Worm (Caenorhabditis elegans) whole organism, mixed stage, embryonic: ENCODE measurements around the gene sri-40.

Experiments used
- M03D4.4 ChIP-seq: sonication (generic microtip); optimal IDR thresholded peaks from 2 replicates; lab custom pipeline; 2017; ENCODE audit warnings: mild to moderate bottlenecking, missing genetic modification characterization, missing compliant biosample characterization
- bed-3 ChIP-seq: fragments of 200-800 bp; sonication (Bioruptor generic); optimal IDR thresholded peaks from 3 replicates; lab custom pipeline; 2018; ENCODE audit warnings: mild to moderate bottlenecking, missing genetic modification characterization, moderate library complexity, missing compliant biosample characterization
- blmp-1 ChIP-seq: fragments of 150-350 bp; optimal IDR thresholded peaks from 2 replicates; lab custom pipeline; 2014; ENCODE audit warnings: missing biosample characterization, missing genetic modification characterization
- ceh-39 ChIP-seq: fragments of 150-350 bp; optimal IDR thresholded peaks from 2 replicates; lab custom pipeline; 2014; ENCODE audit warnings: missing biosample characterization, missing genetic modification characterization
- ceh-43 ChIP-seq: fragments of 200-800 bp; sonication (Bioruptor generic); optimal IDR thresholded peaks from 2 replicates; lab custom pipeline; 2018; ENCODE audit warnings: mild to moderate bottlenecking, missing genetic modification characterization, moderate library complexity, missing compliant biosample characterization
- ceh-83 ChIP-seq: fragments of 200-800 bp; sonication (Bioruptor generic); optimal IDR thresholded peaks from 2 replicates; lab custom pipeline; 2018; ENCODE audit warnings: mild to moderate bottlenecking, missing genetic modification characterization, missing compliant biosample characterization
- ces-1 ChIP-seq: fragments of 150-350 bp; optimal IDR thresholded peaks from 2 replicates; lab custom pipeline; 2014; ENCODE audit warnings: missing biosample characterization, missing genetic modification reagents, missing genetic modification characterization
- cnd-1 ChIP-seq: fragments of 200-800 bp; sonication (Bioruptor generic); optimal IDR thresholded peaks from 2 replicates; lab custom pipeline; 2018; ENCODE audit warnings: mild to moderate bottlenecking, missing genetic modification characterization, missing compliant biosample characterization
- drap-1 ChIP-seq: fragments of 200-800 bp; sonication (Bioruptor generic); optimal IDR thresholded peaks from 3 replicates; lab custom pipeline; 2018; ENCODE audit warnings: mild to moderate bottlenecking, missing genetic modification characterization, missing compliant biosample characterization
- elt-1 ChIP-seq: sonication (generic microtip); optimal IDR thresholded peaks from 2 replicates; lab custom pipeline; 2017; ENCODE audit warnings: missing genetic modification characterization, mild to moderate bottlenecking, missing compliant biosample characterization, antibody characterized with exemption, moderate library complexity, borderline replicate concordance; ENCODE audit not compliant: insufficient read depth
- elt-3 ChIP-seq: fragments of 150-350 bp; optimal IDR thresholded peaks from 2 replicates; lab custom pipeline; 2014; ENCODE audit warnings: missing biosample characterization, missing genetic modification characterization
- flh-1 ChIP-seq: fragments of 200-800 bp; sonication (Bioruptor generic); optimal IDR thresholded peaks from 2 replicates; lab custom pipeline; 2018; ENCODE audit warnings: mild to moderate bottlenecking, missing genetic modification characterization, moderate library complexity, missing compliant biosample characterization
- hlh-1 ChIP-seq: fragments of 150-350 bp; optimal IDR thresholded peaks from 2 replicates; lab custom pipeline; 2014; ENCODE audit warnings: missing biosample characterization, missing genetic modification reagents, missing genetic modification characterization
- lin-13 ChIP-seq: fragments of 150-350 bp; optimal IDR thresholded peaks from 2 replicates; lab custom pipeline; 2014; ENCODE audit warnings: missing biosample characterization, missing genetic modification characterization
- lin-32 ChIP-seq: fragments of 200-800 bp; sonication (Bioruptor generic); optimal IDR thresholded peaks from 2 replicates; lab custom pipeline; 2018; ENCODE audit warnings: mild to moderate bottlenecking, missing genetic modification characterization, missing compliant biosample characterization
- lsy-2 ChIP-seq: fragments of 150-350 bp; optimal IDR thresholded peaks from 2 replicates; lab custom pipeline; 2014; ENCODE audit warnings: missing biosample characterization, missing genetic modification characterization
- mab-5 ChIP-seq: fragments of 150-350 bp; optimal IDR thresholded peaks from 2 replicates; lab custom pipeline; 2014; ENCODE audit warnings: missing biosample characterization, missing genetic modification characterization
- mep-1 ChIP-seq: fragments of 150-350 bp; optimal IDR thresholded peaks from 2 replicates; lab custom pipeline; 2017; ENCODE audit warnings: missing biosample characterization, missing genetic modification reagents, missing genetic modification characterization, inconsistent platforms
- mls-2 ChIP-seq: sonication (generic microtip); optimal IDR thresholded peaks from 2 replicates; lab custom pipeline; 2016; ENCODE audit warnings: mild to moderate bottlenecking, missing genetic modification characterization, moderate library complexity, missing compliant biosample characterization
- nhr-12 ChIP-seq: fragments of 150-350 bp; optimal IDR thresholded peaks from 2 replicates; lab custom pipeline; 2014; ENCODE audit warnings: missing biosample characterization, missing genetic modification characterization
- nhr-237 ChIP-seq: fragments of 150-350 bp; optimal IDR thresholded peaks from 2 replicates; lab custom pipeline; 2014; ENCODE audit warnings: missing biosample characterization, missing genetic modification characterization
- nhr-28 ChIP-seq: fragments of 150-350 bp; optimal IDR thresholded peaks from 2 replicates; lab custom pipeline; 2014; ENCODE audit warnings: missing biosample characterization, missing genetic modification characterization
- nhr-76 ChIP-seq: sonication (generic microtip); optimal IDR thresholded peaks from 2 replicates; lab custom pipeline; 2017; ENCODE audit warnings: missing biosample characterization, missing genetic modification characterization
- pha-4 ChIP-seq: fragments of 150-350 bp; optimal IDR thresholded peaks from 2 replicates; lab custom pipeline; 2018; ENCODE audit warnings: missing biosample characterization, missing genetic modification reagents, missing genetic modification characterization
- sem-2 ChIP-seq: fragments of 200-800 bp; sonication (Bioruptor generic); optimal IDR thresholded peaks from 2 replicates; lab custom pipeline; 2018; ENCODE audit warnings: mild to moderate bottlenecking, missing genetic modification characterization, missing compliant biosample characterization
- snpc-4 ChIP-seq: fragments of 150-350 bp; optimal IDR thresholded peaks from 2 replicates; lab custom pipeline; 2014; ENCODE audit warnings: missing biosample characterization, missing genetic modification characterization
- sptf-1 ChIP-seq: sonication (generic microtip); optimal IDR thresholded peaks from 2 replicates; lab custom pipeline; 2017; ENCODE audit warnings: mild to moderate bottlenecking, missing genetic modification characterization, moderate library complexity, missing compliant biosample characterization
- tbx-8 ChIP-seq: fragments of 200-800 bp; sonication (Bioruptor generic); optimal IDR thresholded peaks from 2 replicates; lab custom pipeline; 2018; ENCODE audit warnings: mild to moderate bottlenecking, missing genetic modification characterization, moderate library complexity, missing compliant biosample characterization
- unc-120 ChIP-seq: sonication (generic microtip); optimal IDR thresholded peaks from 2 replicates; lab custom pipeline; 2017; ENCODE audit warnings: missing genetic modification characterization, missing compliant biosample characterization; ENCODE audit not compliant: poor library complexity, severe bottlenecking
- unc-39 ChIP-seq: fragments of 150-350 bp; optimal IDR thresholded peaks from 2 replicates; lab custom pipeline; 2014; ENCODE audit warnings: missing biosample characterization, missing genetic modification characterization
- unc-62 ChIP-seq: fragments of 150-350 bp; optimal IDR thresholded peaks from 2 replicates; lab custom pipeline; 2014; ENCODE audit warnings: missing biosample characterization, missing genetic modification reagents, missing genetic modification characterization
- zip-8 ChIP-seq: fragments of 150-350 bp; optimal IDR thresholded peaks from 2 replicates; lab custom pipeline; 2014; ENCODE audit warnings: missing biosample characterization, missing genetic modification characterization
- ztf-11 ChIP-seq: fragments of 150-350 bp; optimal IDR thresholded peaks from 2 replicates; lab custom pipeline; 2014; ENCODE audit warnings: missing biosample characterization, missing genetic modification characterization

Gene sri-40

ce11 chrII:3156749-3157148 is 21.0 kb upstream of the sri-40 start, which contains the start of gene sri-33:
Gene sri-33 (minus strand): TSS chrII:3156849.
- TF ChIP-seq mab-5 (tag; lab: Kevin White, UChicago) (no peak), sem-2 (GFP tag; lab: Kevin White, UChicago) (no peak), ceh-83 (GFP tag; lab: Kevin White, UChicago) (no peak), lin-32 (GFP tag; lab: Kevin White, UChicago) (no peak), nhr-12 (tag; lab: Kevin White, UChicago) (no peak), ceh-39 (tag; lab: Kevin White, UChicago) (no peak), M03D4.4 (tag; lab: Kevin White, UChicago) (no peak), tbx-8 (GFP tag; lab: Kevin White, UChicago) (no peak)

ce11 chrII:3158985-3159384 is 18.8 kb upstream of the sri-40 start, which contains the start of gene sri-34:
Gene sri-34 (minus strand): TSS chrII:3159085.
- TF ChIP-seq sptf-1 (tag; lab: Kevin White, UChicago) (no peak), snpc-4 (no peak), lsy-2 (tag; lab: Kevin White, UChicago) (no peak), mab-5 (tag; lab: Kevin White, UChicago) (no peak), nhr-12 (tag; lab: Kevin White, UChicago) (no peak), lin-13 (tag; lab: Kevin White, UChicago) (no peak), cnd-1 (tag; lab: Kevin White, UChicago) (no peak), nhr-28 (no peak), unc-62 (GFP tag; lab: Kevin White, UChicago) (no peak), zip-8 (tag; lab: Kevin White, UChicago) (no peak), pha-4 (no peak), lin-32 (GFP tag; lab: Kevin White, UChicago) (no peak), ztf-11 (tag; lab: Kevin White, UChicago) (no peak), tbx-8 (GFP tag; lab: Kevin White, UChicago) (no peak), mep-1 (tag; lab: Kevin White, UChicago) (no peak), nhr-76 (no peak), elt-1 (tag; lab: Kevin White, UChicago) (no peak), blmp-1 (tag; lab: Kevin White, UChicago) (no peak), ceh-43 (GFP tag; lab: Kevin White, UChicago) (no peak)

- no peak for TF ChIP-seq sptf-1 (tag; lab: Kevin White, UChicago)
- no peak for TF ChIP-seq lin-32 (GFP tag; lab: Kevin White, UChicago)
- no peak for TF ChIP-seq unc-39 (tag; lab: Kevin White, UChicago)
- TF ChIP-seq unc-120 (tag; lab: Kevin White, UChicago): no peak
- no peak for TF ChIP-seq lsy-2 (tag; lab: Kevin White, UChicago)
- TF ChIP-seq blmp-1 (tag; lab: Kevin White, UChicago): no peak
- no peak for TF ChIP-seq unc-62 (GFP tag; lab: Kevin White, UChicago)
- no peak for TF ChIP-seq nhr-76
- no peak for TF ChIP-seq elt-1 (tag; lab: Kevin White, UChicago)
- no peak for TF ChIP-seq mls-2 (tag; lab: Kevin White, UChicago)
- TF ChIP-seq zip-8 (tag; lab: Kevin White, UChicago): no peak
- TF ChIP-seq mab-5 (tag; lab: Kevin White, UChicago): no peak
- TF ChIP-seq M03D4.4 (tag; lab: Kevin White, UChicago): no peak
- TF ChIP-seq snpc-4: no peak
- no peak for TF ChIP-seq tbx-8 (GFP tag; lab: Kevin White, UChicago)
- no peak for TF ChIP-seq lin-13 (tag; lab: Kevin White, UChicago)
- no peak for TF ChIP-seq hlh-1
- TF ChIP-seq pha-4: no peak
Observed at ce11 chrII:3170089-3170488, 7.7 kb upstream of the sri-40 start, which contains the start of gene fbxc-55. Gene fbxc-55 (minus strand): TSS chrII:3170189.

ce11 chrII:3172176-3172575 is 5.6 kb upstream of the sri-40 start, which contains the start of gene Y27F2A.10:
Gene Y27F2A.10 (minus strand): TSS chrII:3172276.
- TF ChIP-seq elt-3 (tag; lab: Kevin White, UChicago): no peak
- no peak for TF ChIP-seq nhr-28
- no peak for TF ChIP-seq cnd-1 (tag; lab: Kevin White, UChicago)
- TF ChIP-seq pha-4: no peak
- TF ChIP-seq bed-3 (GFP tag; lab: Kevin White, UChicago): no peak
- TF ChIP-seq unc-120 (tag; lab: Kevin White, UChicago): no peak
- no peak for TF ChIP-seq nhr-12 (tag; lab: Kevin White, UChicago)
- no peak for TF ChIP-seq ces-1 (GFP tag; lab: Kevin White, UChicago)
- no peak for TF ChIP-seq nhr-237 (tag; lab: Kevin White, UChicago)
- no peak for TF ChIP-seq zip-8 (tag; lab: Kevin White, UChicago)
- TF ChIP-seq snpc-4: no peak
- no peak for TF ChIP-seq mls-2 (tag; lab: Kevin White, UChicago)
- no peak for TF ChIP-seq flh-1 (GFP tag; lab: Kevin White, UChicago)
- TF ChIP-seq blmp-1 (tag; lab: Kevin White, UChicago): no peak
- no peak for TF ChIP-seq hlh-1
- no peak for TF ChIP-seq drap-1
- TF ChIP-seq mab-5 (tag; lab: Kevin White, UChicago): no peak
- TF ChIP-seq ceh-39 (tag; lab: Kevin White, UChicago): no peak
- TF ChIP-seq ceh-83 (GFP tag; lab: Kevin White, UChicago): no peak
- no peak for TF ChIP-seq nhr-76
